Worm (Caenorhabditis elegans): ENCODE measurements around the gene fipr-28.

- TF ChIP-seq him-1 (tag; optimal IDR thresholded peaks at IDR 0.05) (no peak), dao-5 (tag; optimal IDR thresholded peaks at IDR 0.05) (no peak)
Observed at ce11 chrIV:16629090-16629489, 1.3 kb downstream of the fipr-28 start, which contains the start of gene Y51H4A.936.
